Worm (Caenorhabditis elegans) whole organism, L1 larva: Measurements from ENCODE around the gene F15H10.5.

Experiments
- egl-13 ChIP-seq: sonication (generic microtip); optimal IDR thresholded peaks from 2 replicates; lab custom pipeline; 2016; ENCODE audit warnings: missing genotype, missing genetic modification reagents, missing genetic modification characterization, missing compliant biosample characterization
- ztf-11 ChIP-seq, 2 experiments: sonication (generic microtip); optimal IDR thresholded peaks; 2 replicates each; lab custom pipeline; 2016 to 2017; ENCODE audit warnings: missing genetic modification characterization in 2 of 2, missing biosample characterization in 1 of 2, missing compliant biosample characterization in 1 of 2

ce11 chrV:10462066-10462465 lies 43.2 kb upstream of the F15H10.5 start, which contains the start of gene chw-1:
- TF ChIP-seq egl-13 (tag; lab: Kevin White, UChicago) (no peak), ztf-11 (tag; optimal IDR thresholded peaks at IDR 0.05; lab: Kevin White, UChicago) (no peak)
